Fruit fly (Drosophila melanogaster) whole organism, embryonic: ENCODE measurements around the gene Evi5.

Source experiments
- Aef1 ChIP-seq: fragments of 200-800 bp; sonication (Bioruptor generic); IDR thresholded peaks from 3 replicates; pipeline ENCODE4 v1.3.6; 2022; ENCODE audit warnings: missing biosample characterization, missing genetic modification characterization
- BEAF-32 ChIP-seq: fragments of 200-800 bp; sonication (Bioruptor generic); optimal IDR thresholded peaks from 3 replicates; lab custom pipeline; 2017; ENCODE audit warnings: missing biosample characterization, missing genetic modification characterization, mild to moderate bottlenecking, moderate library complexity, missing genetic modification reagents
- CG10267 ChIP-seq: fragments of 200-800 bp; sonication (Bioruptor generic); optimal IDR thresholded peaks from 2 replicates; lab custom pipeline; 2018; ENCODE audit warnings: missing biosample characterization, mild to moderate bottlenecking, missing genetic modification characterization, moderate library complexity
- CG10979 ChIP-seq: fragments of 200-800 bp; sonication (Bioruptor generic); optimal IDR thresholded peaks from 2 replicates; lab custom pipeline; 2018; ENCODE audit warnings: missing biosample characterization, mild to moderate bottlenecking, missing genetic modification characterization, moderate library complexity
- CG15601 ChIP-seq: fragments of 200-800 bp; sonication (Bioruptor generic); optimal IDR thresholded peaks from 3 replicates; lab custom pipeline; 2019; ENCODE audit warnings: missing biosample characterization, mild to moderate bottlenecking, missing genetic modification characterization, moderate library complexity
- CG1602 ChIP-seq: fragments of 200-800 bp; sonication (Bioruptor generic); optimal IDR thresholded peaks from 3 replicates; lab custom pipeline; 2016; ENCODE audit warnings: missing biosample characterization, missing genetic modification characterization
- CG1647 ChIP-seq: fragments of 200-800 bp; sonication (Bioruptor generic); optimal IDR thresholded peaks from 3 replicates; lab custom pipeline; 2016; ENCODE audit warnings: missing biosample characterization, missing genetic modification characterization
- CG16815 ChIP-seq: fragments of 200-800 bp; sonication (Bioruptor generic); optimal IDR thresholded peaks from 3 replicates; lab custom pipeline; 2017; ENCODE audit warnings: missing biosample characterization, mild to moderate bottlenecking, missing genetic modification characterization
- CG17359 ChIP-seq: fragments of 200-800 bp; sonication (Bioruptor generic); optimal IDR thresholded peaks from 3 replicates; lab custom pipeline; 2018; ENCODE audit warnings: missing biosample characterization, mild to moderate bottlenecking, missing genetic modification characterization, moderate library complexity
- CG17612 ChIP-seq: fragments of 200-800 bp; sonication (Bioruptor generic); IDR thresholded peaks from 2 replicates; pipeline ENCODE4 v1.3.6; 2022; ENCODE audit warnings: missing biosample characterization, missing genetic modification characterization
- CG1792 ChIP-seq: fragments of 200-800 bp; sonication (Bioruptor generic); optimal IDR thresholded peaks from 2 replicates; lab custom pipeline; 2016; ENCODE audit warnings: missing biosample characterization, missing genetic modification characterization
- CG1832 ChIP-seq: fragments of 200-800 bp; sonication (Bioruptor generic); optimal IDR thresholded peaks from 2 replicates; lab custom pipeline; 2017; ENCODE audit warnings: missing biosample characterization, mild to moderate bottlenecking, missing genetic modification characterization, inconsistent platforms
- CG2678 ChIP-seq: fragments of 200-800 bp; sonication (Bioruptor generic); optimal IDR thresholded peaks from 3 replicates; lab custom pipeline; 2019; ENCODE audit warnings: missing biosample characterization, mild to moderate bottlenecking, missing genetic modification characterization, moderate library complexity
- CG4328 ChIP-seq: fragments of 200-800 bp; sonication (Bioruptor generic); optimal IDR thresholded peaks from 3 replicates; lab custom pipeline; 2017; ENCODE audit warnings: missing biosample characterization, missing genetic modification reagents, missing genetic modification characterization
- CG4730 ChIP-seq: fragments of 200-800 bp; sonication (Bioruptor generic); IDR thresholded peaks from 2 replicates; pipeline ENCODE4 v1.3.6; 2022; ENCODE audit warnings: missing biosample characterization, missing genetic modification characterization
- CG5953 ChIP-seq: fragments of 200-800 bp; sonication (Bioruptor generic); IDR thresholded peaks from 2 replicates; pipeline ENCODE4 v1.3.6; 2022; ENCODE audit warnings: missing biosample characterization, missing genetic modification characterization
- CG6175 ChIP-seq: fragments of 200-800 bp; sonication (Bioruptor generic); IDR thresholded peaks from 3 replicates; pipeline ENCODE4 v1.3.6; 2022; ENCODE audit warnings: missing biosample characterization, missing genetic modification characterization
- CG7963 ChIP-seq: fragments of 200-800 bp; sonication (Bioruptor generic); IDR thresholded peaks from 3 replicates; pipeline ENCODE4 v1.3.6; 2022; ENCODE audit warnings: missing biosample characterization, missing genetic modification characterization; ENCODE audit not compliant: partially characterized antibody
- CG8944 ChIP-seq: fragments of 200-800 bp; sonication (Bioruptor generic); optimal IDR thresholded peaks from 3 replicates; lab custom pipeline; 2016; ENCODE audit warnings: missing biosample characterization, missing genetic modification characterization
- CHES-1-like ChIP-seq: fragments of 200-800 bp; sonication (Bioruptor generic); optimal IDR thresholded peaks from 2 replicates; lab custom pipeline; 2016; ENCODE audit warnings: missing biosample characterization, missing genetic modification characterization
- CrebB ChIP-seq: fragments of 200-800 bp; sonication (Bioruptor generic); optimal IDR thresholded peaks from 3 replicates; lab custom pipeline; 2018; ENCODE audit warnings: missing biosample characterization, mild to moderate bottlenecking, missing genetic modification characterization
- Dfd ChIP-seq, 2 experiments: fragments of >200 bp; optimal IDR thresholded peaks; 2 replicates each; lab custom pipeline; 2017; ENCODE audit warnings: missing biosample characterization in 2 of 2, missing genetic modification characterization in 2 of 2
- Dll ChIP-seq: fragments of 200-800 bp; sonication (Bioruptor generic); IDR thresholded peaks from 4 replicates; pipeline ENCODE4 v1.3.6; 2022; ENCODE audit warnings: missing biosample characterization, missing genetic modification characterization; ENCODE audit not compliant: partially characterized antibody
- Fer1 ChIP-seq: fragments of 200-800 bp; sonication (Bioruptor generic); optimal IDR thresholded peaks from 2 replicates; lab custom pipeline; 2017; ENCODE audit warnings: missing biosample characterization, mild to moderate bottlenecking, missing genetic modification characterization
- HLH4C ChIP-seq: fragments of 200-800 bp; sonication (Bioruptor generic); IDR thresholded peaks from 3 replicates; pipeline ENCODE4 v1.3.6; 2022; ENCODE audit warnings: missing biosample characterization, missing genetic modification characterization; ENCODE audit not compliant: partially characterized antibody
- Hr39 ChIP-seq: fragments of >200 bp; optimal IDR thresholded peaks from 2 replicates; lab custom pipeline; 2017
- Hr78 ChIP-seq, 2 experiments: fragments of 200-800 bp in 1 of 2; fragments of >200 bp in 1 of 2; sonication (Bioruptor generic) in 1 of 2; optimal IDR thresholded peaks; 2 replicates each; lab custom pipeline; 2017 to 2019; ENCODE audit warnings: missing biosample characterization in 2 of 2, missing genetic modification characterization in 2 of 2, mild to moderate bottlenecking in 1 of 2, moderate library complexity in 1 of 2
- Med ChIP-seq: fragments of 200-800 bp; sonication (Bioruptor generic); peaks from one replicate; lab custom pipeline; 2016; ENCODE audit warnings: missing biosample characterization, missing genetic modification characterization, mild to moderate bottlenecking, inconsistent platforms, moderate library complexity
- Oaz ChIP-seq: fragments of 200-800 bp; sonication (Bioruptor generic); IDR thresholded peaks from 2 replicates; pipeline ENCODE4 v1.3.6; 2022; ENCODE audit warnings: missing biosample characterization, missing genetic modification characterization
- Pdp1 ChIP-seq, 2 experiments: fragments of 200-800 bp; sonication (Bioruptor generic); optimal IDR thresholded peaks; 3 replicates each; lab custom pipeline; 2016; ENCODE audit warnings: missing biosample characterization in 2 of 2, missing genetic modification characterization in 2 of 2, mild to moderate bottlenecking in 1 of 2, moderate library complexity in 1 of 2
- Spps ChIP-seq: fragments of 200-800 bp; sonication (Bioruptor generic); optimal IDR thresholded peaks from 2 replicates; lab custom pipeline; 2018; ENCODE audit warnings: missing biosample characterization, mild to moderate bottlenecking, missing genetic modification characterization
- Sry-δ ChIP-seq: fragments of 200-800 bp; sonication (Bioruptor generic); optimal IDR thresholded peaks from 2 replicates; lab custom pipeline; 2016; ENCODE audit warnings: missing biosample characterization, missing genetic modification characterization
- YL-1 ChIP-seq: fragments of 200-800 bp; sonication (Bioruptor generic); optimal IDR thresholded peaks from 3 replicates; lab custom pipeline; 2017; ENCODE audit warnings: missing biosample characterization, mild to moderate bottlenecking, missing genetic modification characterization
- ci ChIP-seq: fragments of 200-800 bp; sonication (Bioruptor generic); IDR thresholded peaks from 3 replicates; pipeline ENCODE4 v1.3.6; 2022; ENCODE audit warnings: missing biosample characterization, missing genetic modification characterization
- ems ChIP-seq: fragments of 200-800 bp; sonication (Bioruptor generic); optimal IDR thresholded peaks from 3 replicates; lab custom pipeline; 2016; ENCODE audit warnings: missing biosample characterization, missing genetic modification characterization
- fd102C ChIP-seq: fragments of 200-800 bp; sonication (Bioruptor generic); optimal IDR thresholded peaks from 2 replicates; lab custom pipeline; 2018; ENCODE audit warnings: missing biosample characterization, mild to moderate bottlenecking, missing genetic modification characterization, moderate library complexity
- gce ChIP-seq: fragments of 200-800 bp; sonication (Bioruptor generic); IDR thresholded peaks from 3 replicates; pipeline ENCODE4 v1.3.6; 2022; ENCODE audit warnings: missing biosample characterization, missing genetic modification characterization
- gsb ChIP-seq: fragments of 200-800 bp; sonication (Bioruptor generic); IDR thresholded peaks from 2 replicates; pipeline ENCODE4 v1.3.6; 2022; ENCODE audit warnings: missing biosample characterization, missing genetic modification characterization
- mam ChIP-seq: fragments of 200-800 bp; sonication (Bioruptor generic); optimal IDR thresholded peaks from 3 replicates; lab custom pipeline; 2016; ENCODE audit warnings: missing biosample characterization, missing genetic modification characterization
- pnt ChIP-seq: fragments of 200-800 bp; sonication (Bioruptor generic); optimal IDR thresholded peaks from 3 replicates; lab custom pipeline; 2016; ENCODE audit warnings: missing biosample characterization, missing genetic modification characterization
- psq ChIP-seq: fragments of 200-800 bp; sonication (Bioruptor generic); optimal IDR thresholded peaks from 2 replicates; lab custom pipeline; 2017; ENCODE audit warnings: missing biosample characterization, missing genetic modification characterization
- row ChIP-seq: fragments of 200-800 bp; sonication (Bioruptor generic); IDR thresholded peaks from 3 replicates; pipeline ENCODE4 v1.3.6; 2022; ENCODE audit warnings: missing biosample characterization, missing genetic modification characterization
- sc ChIP-seq, 3 experiments: fragments of >200 bp in 2 of 3; fragments of 200-800 bp in 1 of 3; sonication (Bioruptor generic) in 1 of 3; optimal IDR thresholded peaks; 2 replicates in 2 of 3; 3 replicates in 1 of 3; lab custom pipeline; 2017; ENCODE audit warnings: mild to moderate bottlenecking in 1 of 3, missing biosample characterization in 1 of 3, missing genetic modification characterization in 1 of 3, missing genetic modification reagents in 1 of 3
- sd ChIP-seq: fragments of 200-800 bp; sonication (Bioruptor generic); optimal IDR thresholded peaks from 3 replicates; lab custom pipeline; 2018; ENCODE audit warnings: missing biosample characterization, mild to moderate bottlenecking, missing genetic modification characterization, moderate library complexity
- sug ChIP-seq: fragments of 200-800 bp; optimal IDR thresholded peaks from 2 replicates; lab custom pipeline; 2019; ENCODE audit warnings: missing biosample characterization, mild to moderate bottlenecking, missing genetic modification characterization, moderate library complexity
- tio ChIP-seq: fragments of 200-800 bp; sonication (Bioruptor generic); optimal IDR thresholded peaks from 2 replicates; lab custom pipeline; 2017; ENCODE audit warnings: missing biosample characterization, missing genetic modification characterization, inconsistent platforms
- z ChIP-seq: fragments of 200-800 bp; sonication (Bioruptor generic); IDR thresholded peaks from 3 replicates; pipeline ENCODE4 v1.3.6; 2022; ENCODE audit warnings: missing biosample characterization, missing genetic modification characterization
- zfh2 ChIP-seq: fragments of 200-800 bp; sonication (Bioruptor generic); optimal IDR thresholded peaks from 2 replicates; lab custom pipeline; 2016; ENCODE audit warnings: missing biosample characterization, missing genetic modification characterization

The Evi5 gene

DNA sequence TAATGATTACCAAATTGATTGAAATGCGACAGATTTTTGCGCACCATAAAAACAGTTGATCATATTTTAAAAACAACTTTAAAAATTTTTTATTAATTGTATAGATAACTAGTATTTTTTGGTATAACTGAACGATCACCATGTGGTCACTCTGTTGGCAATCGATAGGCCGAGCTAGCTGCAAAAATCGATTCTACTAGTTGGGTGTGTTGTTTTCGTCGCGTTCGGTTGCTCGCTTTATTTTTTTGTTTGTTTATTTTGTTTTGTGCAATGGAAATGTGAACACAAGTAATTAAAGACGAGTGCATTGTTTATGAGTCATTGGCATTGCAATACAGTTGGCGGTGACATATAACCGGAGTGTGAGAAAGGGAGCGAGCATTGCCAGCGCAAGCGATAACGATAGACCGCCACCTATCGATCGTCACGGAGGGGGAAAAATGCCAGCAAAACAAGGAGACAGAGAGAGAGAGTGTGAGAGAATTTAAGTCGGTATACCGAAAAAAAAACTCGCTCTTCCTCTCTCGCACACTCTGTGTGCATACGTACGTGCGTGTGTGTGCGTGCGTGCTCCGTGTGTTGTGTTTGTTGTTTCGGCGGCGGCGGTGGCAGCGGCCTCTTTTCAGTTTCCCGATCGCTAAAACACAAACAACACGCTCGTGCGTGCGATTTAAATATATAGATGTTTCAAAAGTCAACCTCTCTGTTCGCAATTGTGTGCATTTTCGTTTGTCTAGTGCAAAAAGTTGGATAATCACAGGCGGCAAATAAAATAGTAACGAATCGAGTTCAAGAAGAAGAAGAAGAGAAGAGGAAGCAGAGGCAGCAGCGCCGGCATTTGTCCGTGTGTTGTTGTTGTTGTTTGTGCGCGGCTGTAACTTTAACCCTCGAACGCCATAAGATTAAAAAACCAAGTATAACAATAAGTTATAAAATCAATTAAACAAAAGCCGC, 64.4 kb downstream of the Evi5 start (continued):
- no peak for TF ChIP-seq CG4328 (GFP tag; lab: Kevin White, UChicago)
- peak; percentile 20 for TF ChIP-seq CrebB (tag; lab: Kevin White, UChicago)
- TF ChIP-seq CG10267 (tag; lab: Kevin White, UChicago): peak; percentile 17
- no peak for TF ChIP-seq sug (tag; lab: Kevin White, UChicago)
- no peak for TF ChIP-seq z (GFP tag; lab: Robert Waterston, UW)
- TF ChIP-seq Dfd (GFP tag; optimal IDR thresholded peaks at IDR 0.05; lab: Kevin White, UChicago): no peak
- TF ChIP-seq Sry-δ (GFP tag; lab: Kevin White, UChicago): peak; percentile 43
- peak; percentile 81 for TF ChIP-seq CG7963 (GFP tag; lab: Robert Waterston, UW)
- no peak for TF ChIP-seq CG2678 (tag; lab: Kevin White, UChicago)
- TF ChIP-seq CG8944 (GFP tag; lab: Kevin White, UChicago): no peak
- no peak for TF ChIP-seq tio (GFP tag; lab: Kevin White, UChicago)
- TF ChIP-seq gsb (GFP tag; lab: Robert Waterston, UW): no peak
- no peak for TF ChIP-seq CG4730 (GFP tag; lab: Robert Waterston, UW)
- peak; percentile 79 for TF ChIP-seq Dll (GFP tag; lab: Robert Waterston, UW)
- TF ChIP-seq Med (GFP tag; lab: Kevin White, UChicago): peak; percentile 54
- no peak for TF ChIP-seq ems
- peak in 1 of 2 experiments; percentile 7 for TF ChIP-seq Pdp1 (GFP tag; optimal IDR thresholded peaks at IDR 0.05; lab: Kevin White, UChicago)
- TF ChIP-seq Hr78 (GFP tag; optimal IDR thresholded peaks at IDR 0.05; lab: Kevin White, UChicago): no peak
- no peak for TF ChIP-seq mam
- TF ChIP-seq psq: no peak
- peak; percentile 58 for TF ChIP-seq Hr39
- no peak for TF ChIP-seq fd102C
- no peak for TF ChIP-seq CG16815
- peak; percentile 56 for TF ChIP-seq CG1832
- TF ChIP-seq CG5953 (GFP tag; lab: Robert Waterston, UW): no peak
- no peak; the same call in 2 of the 3 replicates for TF ChIP-seq row (GFP tag; lab: Robert Waterston, UW)
- TF ChIP-seq pnt (GFP tag; lab: Kevin White, UChicago): no peak
- TF ChIP-seq BEAF-32 (GFP tag; lab: Kevin White, UChicago): peak; percentile 65
- no peak; the same call in 2 of the 3 replicates for TF ChIP-seq ci
- peak; percentile 10 for TF ChIP-seq Fer1
- TF ChIP-seq zfh2 (GFP tag; lab: Kevin White, UChicago): no peak
- no peak for TF ChIP-seq Oaz (GFP tag; lab: Robert Waterston, UW)
- TF ChIP-seq sc (optimal IDR thresholded peaks at IDR 0.05; lab: Kevin White, UChicago): no peak
- no peak for TF ChIP-seq sc (GFP tag; optimal IDR thresholded peaks at IDR 0.05; lab: Kevin White, UChicago)
- no peak for TF ChIP-seq CG1792 (GFP tag; lab: Kevin White, UChicago)
- peak; percentile 12 for TF ChIP-seq sd
- peak; percentile 2 for TF ChIP-seq CG17359 (tag; lab: Kevin White, UChicago)
- TF ChIP-seq CG15601 (tag; lab: Kevin White, UChicago): no peak
- no peak; the same call in 2 of the 3 replicates for TF ChIP-seq CG6175 (GFP tag; lab: Robert Waterston, UW)
- peak; percentile 94 for TF ChIP-seq HLH4C (GFP tag; lab: Robert Waterston, UW)
- TF ChIP-seq CG1602 (GFP tag; lab: Kevin White, UChicago): no peak
- TF ChIP-seq YL-1 (GFP tag; lab: Kevin White, UChicago): no peak
- no peak for TF ChIP-seq CG10979
- no peak for TF ChIP-seq Spps (tag; lab: Kevin White, UChicago)
- no peak for TF ChIP-seq gce (GFP tag; lab: Robert Waterston, UW)
- TF ChIP-seq CG17612 (GFP tag; lab: Robert Waterston, UW): no peak
- TF ChIP-seq CHES-1-like (GFP tag; lab: Kevin White, UChicago): no peak
- no peak for TF ChIP-seq CG1647 (GFP tag; lab: Kevin White, UChicago)
- TF ChIP-seq Aef1 (GFP tag; lab: Robert Waterston, UW): no peak
